Fruit fly (Drosophila melanogaster) whole organism, embryonic: ENCODE results near the gene CG18213.

Experiments used
- ATbp ChIP-seq: fragments of 200-800 bp; sonication (Bioruptor generic); optimal IDR thresholded peaks from 2 replicates; lab custom pipeline; 2017; ENCODE audit warnings: missing biosample characterization, mild to moderate bottlenecking, missing genetic modification characterization, missing genetic modification reagents
- BEAF-32 ChIP-seq: fragments of 200-800 bp; sonication (Bioruptor generic); optimal IDR thresholded peaks from 3 replicates; lab custom pipeline; 2017; ENCODE audit warnings: missing biosample characterization, missing genetic modification characterization, mild to moderate bottlenecking, moderate library complexity, missing genetic modification reagents
- CG10267 ChIP-seq: fragments of 200-800 bp; sonication (Bioruptor generic); optimal IDR thresholded peaks from 2 replicates; lab custom pipeline; 2018; ENCODE audit warnings: missing biosample characterization, mild to moderate bottlenecking, missing genetic modification characterization, moderate library complexity
- CG10431 ChIP-seq: fragments of 200-800 bp; sonication (Bioruptor generic); optimal IDR thresholded peaks from 3 replicates; lab custom pipeline; 2018; ENCODE audit warnings: missing biosample characterization, mild to moderate bottlenecking, missing genetic modification characterization
- CG12236 ChIP-seq: fragments of 200-800 bp; sonication (Bioruptor generic); optimal IDR thresholded peaks from 2 replicates; lab custom pipeline; 2016; ENCODE audit warnings: missing biosample characterization, missing genetic modification characterization
- CG12391 ChIP-seq: fragments of 200-800 bp; sonication (Bioruptor generic); optimal IDR thresholded peaks from 3 replicates; lab custom pipeline; 2018; ENCODE audit warnings: missing biosample characterization, mild to moderate bottlenecking, missing genetic modification characterization, moderate library complexity
- CG14710 ChIP-seq: fragments of 200-800 bp; sonication (Bioruptor generic); optimal IDR thresholded peaks from 3 replicates; lab custom pipeline; 2019; ENCODE audit warnings: missing biosample characterization, mild to moderate bottlenecking, missing genetic modification characterization, moderate library complexity
- CG15514 ChIP-seq: fragments of 200-800 bp; sonication (Bioruptor generic); optimal IDR thresholded peaks from 3 replicates; lab custom pipeline; 2017; ENCODE audit warnings: missing biosample characterization, missing genetic modification characterization, mild to moderate bottlenecking, moderate library complexity, missing genetic modification reagents
- CG18262 ChIP-seq: fragments of 200-800 bp; optimal IDR thresholded peaks from 3 replicates; lab custom pipeline; 2019; ENCODE audit warnings: missing biosample characterization, mild to moderate bottlenecking, missing genetic modification characterization, moderate library complexity
- CG18619 ChIP-seq: fragments of 200-800 bp; sonication (Bioruptor generic); optimal IDR thresholded peaks from 3 replicates; lab custom pipeline; 2017; ENCODE audit warnings: missing biosample characterization, mild to moderate bottlenecking, missing genetic modification characterization
- CG2116 ChIP-seq: fragments of 200-800 bp; sonication (Bioruptor generic); optimal IDR thresholded peaks from 3 replicates; lab custom pipeline; 2018; ENCODE audit warnings: missing biosample characterization, mild to moderate bottlenecking, missing genetic modification characterization
- CG2712 ChIP-seq: fragments of 200-800 bp; optimal IDR thresholded peaks from 3 replicates; lab custom pipeline; 2019; ENCODE audit warnings: missing biosample characterization, mild to moderate bottlenecking, missing genetic modification characterization, moderate library complexity
- CG30020 ChIP-seq: fragments of 200-800 bp; optimal IDR thresholded peaks from 2 replicates; lab custom pipeline; 2019; ENCODE audit warnings: missing biosample characterization, mild to moderate bottlenecking, missing genetic modification characterization, moderate library complexity
- CG3847 ChIP-seq: fragments of 200-800 bp; sonication (Bioruptor generic); IDR thresholded peaks from 2 replicates; pipeline ENCODE4 v1.3.6; 2022; ENCODE audit warnings: missing biosample characterization, missing genetic modification characterization
- CG4617 ChIP-seq: fragments of 200-800 bp; sonication (Bioruptor generic); optimal IDR thresholded peaks from 3 replicates; lab custom pipeline; 2016; ENCODE audit warnings: missing biosample characterization, missing genetic modification characterization, borderline replicate concordance
- CG4820 ChIP-seq: fragments of 200-800 bp; sonication (Bioruptor generic); optimal IDR thresholded peaks from 3 replicates; lab custom pipeline; 2016; ENCODE audit warnings: missing biosample characterization, missing genetic modification characterization
- CG7745 ChIP-seq: fragments of 200-800 bp; sonication (Bioruptor generic); optimal IDR thresholded peaks from 2 replicates; lab custom pipeline; 2018; ENCODE audit warnings: missing biosample characterization, mild to moderate bottlenecking, missing genetic modification characterization, moderate library complexity
- CG8924 ChIP-seq: fragments of 200-800 bp; optimal IDR thresholded peaks from 3 replicates; lab custom pipeline; 2019; ENCODE audit warnings: missing biosample characterization, mild to moderate bottlenecking, missing genetic modification characterization, moderate library complexity
- CG9797 ChIP-seq: fragments of 200-800 bp; sonication (Bioruptor generic); optimal IDR thresholded peaks from 3 replicates; lab custom pipeline; 2018; ENCODE audit warnings: missing biosample characterization, mild to moderate bottlenecking, missing genetic modification characterization
- CTCF ChIP-seq: fragments of 200-800 bp; sonication (Bioruptor generic); optimal IDR thresholded peaks from 2 replicates; lab custom pipeline; 2017; ENCODE audit warnings: missing biosample characterization, mild to moderate bottlenecking, missing genetic modification characterization, moderate library complexity
- Dp ChIP-seq: fragments of 200-800 bp; sonication (Bioruptor generic); optimal IDR thresholded peaks from 2 replicates; lab custom pipeline; 2018; ENCODE audit warnings: missing biosample characterization, mild to moderate bottlenecking, missing genetic modification characterization, moderate library complexity
- E2f2 ChIP-seq: fragments of 200-800 bp; sonication (Bioruptor generic); IDR thresholded peaks from 2 replicates; pipeline ENCODE4 v1.3.6; 2022; ENCODE audit warnings: missing biosample characterization, missing genetic modification characterization
- Oaz ChIP-seq: fragments of 200-800 bp; sonication (Bioruptor generic); IDR thresholded peaks from 2 replicates; pipeline ENCODE4 v1.3.6; 2022; ENCODE audit warnings: missing biosample characterization, missing genetic modification characterization
- Sin3A ChIP-seq: fragments of >200 bp; optimal IDR thresholded peaks from 2 replicates; lab custom pipeline; 2018
- Six4 ChIP-seq: fragments of 200-800 bp; sonication (Bioruptor generic); optimal IDR thresholded peaks from 2 replicates; lab custom pipeline; 2016; ENCODE audit warnings: missing biosample characterization, missing genetic modification characterization
- Xbp1 ChIP-seq: fragments of 200-800 bp; sonication (Bioruptor generic); optimal IDR thresholded peaks from 3 replicates; lab custom pipeline; 2016; ENCODE audit warnings: missing biosample characterization, mild to moderate bottlenecking, missing genetic modification characterization
- YL-1 ChIP-seq: fragments of 200-800 bp; sonication (Bioruptor generic); optimal IDR thresholded peaks from 3 replicates; lab custom pipeline; 2017; ENCODE audit warnings: missing biosample characterization, mild to moderate bottlenecking, missing genetic modification characterization
- al ChIP-seq: fragments of 200-800 bp; sonication (Bioruptor generic); IDR thresholded peaks from 2 replicates; pipeline ENCODE4 v1.3.6; 2022; ENCODE audit warnings: missing biosample characterization, missing genetic modification characterization
- amos ChIP-seq: fragments of 200-800 bp; sonication (Bioruptor generic); IDR thresholded peaks from 2 replicates; pipeline ENCODE4 v1.3.6; 2022; ENCODE audit warnings: missing biosample characterization, missing genetic modification characterization; ENCODE audit not compliant: partially characterized antibody
- bcd ChIP-seq: fragments of 200-800 bp; sonication (Bioruptor generic); optimal IDR thresholded peaks from 2 replicates; lab custom pipeline; 2017; ENCODE audit warnings: missing biosample characterization, mild to moderate bottlenecking, missing genetic modification characterization
- cato ChIP-seq: fragments of 200-800 bp; sonication (Bioruptor generic); optimal IDR thresholded peaks from 2 replicates; lab custom pipeline; 2016; ENCODE audit warnings: missing biosample characterization, missing genetic modification characterization, borderline replicate concordance
- chinmo ChIP-seq: fragments of 200-800 bp; sonication (Bioruptor generic); IDR thresholded peaks from 4 replicates; pipeline ENCODE4 v1.3.6; 2022; ENCODE audit warnings: missing biosample characterization, missing genetic modification characterization; ENCODE audit not compliant: partially characterized antibody
- crol ChIP-seq: fragments of 200-800 bp; sonication (Bioruptor generic); IDR thresholded peaks from 2 replicates; pipeline ENCODE4 v1.3.6; 2022; ENCODE audit warnings: missing biosample characterization, missing genetic modification characterization
- ewg ChIP-seq: fragments of 200-800 bp; sonication (Bioruptor generic); optimal IDR thresholded peaks from 3 replicates; lab custom pipeline; 2017; ENCODE audit warnings: mild to moderate bottlenecking, missing biosample characterization, missing genetic modification reagents, missing genetic modification characterization
- gcm2 ChIP-seq: fragments of 200-800 bp; sonication (Bioruptor generic); optimal IDR thresholded peaks from 2 replicates; lab custom pipeline; 2016; ENCODE audit warnings: missing biosample characterization, missing genetic modification characterization
- knrl ChIP-seq: fragments of 200-800 bp; sonication (Bioruptor generic); IDR thresholded peaks from 3 replicates; pipeline ENCODE4 v1.3.6; 2022; ENCODE audit warnings: missing biosample characterization, missing genetic modification characterization; ENCODE audit not compliant: partially characterized antibody
- mirr ChIP-seq: fragments of 200-800 bp; sonication (Bioruptor generic); optimal IDR thresholded peaks from 3 replicates; lab custom pipeline; 2018; ENCODE audit warnings: missing biosample characterization, mild to moderate bottlenecking, missing genetic modification characterization
- otp ChIP-seq: fragments of 200-800 bp; sonication (Bioruptor generic); IDR thresholded peaks from 3 replicates; pipeline ENCODE4, ENCODE4 v1.3.6; 2022; ENCODE audit warnings: missing biosample characterization, missing genetic modification characterization
- pzg ChIP-seq: fragments of 200-800 bp; sonication (Bioruptor generic); optimal IDR thresholded peaks from 3 replicates; lab custom pipeline; 2018; ENCODE audit warnings: missing biosample characterization, mild to moderate bottlenecking, missing genetic modification characterization, moderate library complexity
- sens ChIP-seq: fragments of 200-800 bp; sonication (Bioruptor generic); peaks from one replicate; lab custom pipeline; 2016; ENCODE audit warnings: missing biosample characterization, missing genetic modification characterization
- sim ChIP-seq: fragments of 200-800 bp; sonication (Bioruptor generic); IDR thresholded peaks from 2 replicates; pipeline ENCODE4 v1.3.6; 2022; ENCODE audit warnings: missing biosample characterization, missing genetic modification characterization
- slp2 ChIP-seq: fragments of 200-800 bp; sonication (Bioruptor generic); optimal IDR thresholded peaks from 2 replicates; lab custom pipeline; 2016; ENCODE audit warnings: missing biosample characterization, missing genetic modification characterization
- stwl ChIP-seq: fragments of 200-800 bp; sonication (Bioruptor generic); optimal IDR thresholded peaks from 3 replicates; lab custom pipeline; 2018; ENCODE audit warnings: missing biosample characterization, mild to moderate bottlenecking, missing genetic modification characterization, moderate library complexity
- tll ChIP-seq, 2 experiments: fragments of 200-800 bp in 1 of 2; fragments of >200 bp in 1 of 2; sonication (Bioruptor generic) in 1 of 2; optimal IDR thresholded peaks; 2 replicates each; lab custom pipeline; 2017 to 2019; ENCODE audit warnings: missing biosample characterization in 2 of 2, missing genetic modification characterization in 2 of 2, mild to moderate bottlenecking in 1 of 2, moderate library complexity in 1 of 2
- trem ChIP-seq: fragments of 200-800 bp; optimal IDR thresholded peaks from 3 replicates; lab custom pipeline; 2019; ENCODE audit warnings: missing biosample characterization, mild to moderate bottlenecking, missing genetic modification characterization, moderate library complexity
- unpg ChIP-seq: fragments of 200-800 bp; sonication (Bioruptor generic); optimal IDR thresholded peaks from 3 replicates; lab custom pipeline; 2018; ENCODE audit warnings: missing biosample characterization, mild to moderate bottlenecking, missing genetic modification characterization, moderate library complexity
- zen ChIP-seq: fragments of 200-800 bp; sonication (Bioruptor generic); optimal IDR thresholded peaks from 3 replicates; lab custom pipeline; 2018; ENCODE audit warnings: missing biosample characterization, mild to moderate bottlenecking, missing genetic modification characterization, moderate library complexity
- zfh2 ChIP-seq: fragments of 200-800 bp; sonication (Bioruptor generic); optimal IDR thresholded peaks from 2 replicates; lab custom pipeline; 2016; ENCODE audit warnings: missing biosample characterization, missing genetic modification characterization

Gene CG18213

DNA sequence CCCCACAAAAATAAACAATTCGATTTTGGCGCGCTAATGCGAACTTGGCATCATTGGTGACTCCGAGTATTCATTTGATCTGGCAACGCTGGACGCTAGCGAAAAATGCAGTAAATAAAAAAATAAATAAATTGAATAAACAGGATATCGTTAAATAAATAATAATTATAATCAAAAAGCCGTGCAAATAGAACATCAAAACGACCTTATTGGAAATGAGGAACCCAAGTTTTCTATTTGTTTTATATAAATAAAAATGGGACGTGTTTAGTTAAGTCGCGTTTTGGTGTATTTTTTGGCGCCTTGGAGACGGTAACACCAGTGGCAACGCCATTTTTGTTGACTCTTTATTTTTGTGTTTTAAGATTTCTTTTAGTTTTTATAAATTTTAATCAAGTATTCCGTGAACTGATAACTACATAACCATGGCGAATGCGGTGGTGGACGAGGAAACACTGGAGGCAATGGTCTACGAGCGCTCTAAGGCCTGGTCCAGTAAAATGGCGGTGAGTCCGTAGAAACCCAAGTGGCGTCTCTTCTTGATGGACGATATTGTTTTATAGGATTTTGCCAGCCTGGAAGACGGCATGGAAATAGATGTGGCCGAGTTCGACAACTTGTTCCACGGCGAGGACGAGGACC lies 48.1 kb upstream of the CG18213 start, which contains the start of gene cal1 (continued):
- TF ChIP-seq amos (GFP tag; lab: Robert Waterston, UW) = 0 out of 2 replicates have a peak, but pooled peaks have one; percentile 26
- peak; percentile 39 for TF ChIP-seq CG30020 (tag; lab: Kevin White, UChicago)
- TF ChIP-seq Oaz (GFP tag; lab: Robert Waterston, UW) = no peak
- peak; percentile 51 for TF ChIP-seq CG2712
- peak; percentile 97 for TF ChIP-seq E2f2 (GFP tag; lab: Robert Waterston, UW)
- peak; percentile 58 for TF ChIP-seq sens (GFP tag; lab: Kevin White, UChicago)
- peak; percentile 60 for TF ChIP-seq pzg (GFP tag; lab: Kevin White, UChicago)
- TF ChIP-seq mirr = no peak
- TF ChIP-seq stwl = peak; percentile 40
- peak; percentile 28 for TF ChIP-seq CG12391 (tag; lab: Kevin White, UChicago)
- peak; percentile 77 for TF ChIP-seq Sin3A (lab: Kevin White, UChicago)
- no peak for TF ChIP-seq bcd
- peak; percentile 84 for TF ChIP-seq CG14710
- no peak for TF ChIP-seq CG7745 (tag; lab: Kevin White, UChicago)
- TF ChIP-seq sim (GFP tag; lab: Robert Waterston, UW) = no peak
- TF ChIP-seq CG18262 = no peak
- TF ChIP-seq CG10267 (tag; lab: Kevin White, UChicago) = peak; percentile 64
- TF ChIP-seq tll (GFP tag; optimal IDR thresholded peaks at IDR 0.05; lab: Kevin White, UChicago) = peak in 1 of 2 experiments; percentile 77
- TF ChIP-seq CG8924 (tag; lab: Kevin White, UChicago) = peak; percentile 19
- peak; percentile 61 for TF ChIP-seq CG2116 (GFP tag; lab: Kevin White, UChicago)
- TF ChIP-seq CG3847 = peak; percentile 32; the same call in 1 of the 2 replicates
- peak; percentile 97 for TF ChIP-seq Dp (GFP tag; lab: Kevin White, UChicago)
- peak; percentile 52; the same call in 2 of the 3 replicates for TF ChIP-seq knrl (GFP tag; lab: Robert Waterston, UW)
- TF ChIP-seq YL-1 (GFP tag; lab: Kevin White, UChicago) = peak; percentile 73
- peak; percentile 51 for TF ChIP-seq CG4617 (GFP tag; lab: Kevin White, UChicago)
- TF ChIP-seq CG15514 (GFP tag; lab: Kevin White, UChicago) = peak; percentile 64
- TF ChIP-seq gcm2 (GFP tag; lab: Kevin White, UChicago) = no peak
- TF ChIP-seq Six4 = no peak
- TF ChIP-seq BEAF-32 (GFP tag; lab: Kevin White, UChicago) = peak; percentile 51
- TF ChIP-seq trem (tag; lab: Kevin White, UChicago) = peak; percentile 70
- peak; percentile 4 for TF ChIP-seq CTCF (GFP tag; lab: Kevin White, UChicago)
- TF ChIP-seq, all 482 proteins: peak for 38

DNA sequence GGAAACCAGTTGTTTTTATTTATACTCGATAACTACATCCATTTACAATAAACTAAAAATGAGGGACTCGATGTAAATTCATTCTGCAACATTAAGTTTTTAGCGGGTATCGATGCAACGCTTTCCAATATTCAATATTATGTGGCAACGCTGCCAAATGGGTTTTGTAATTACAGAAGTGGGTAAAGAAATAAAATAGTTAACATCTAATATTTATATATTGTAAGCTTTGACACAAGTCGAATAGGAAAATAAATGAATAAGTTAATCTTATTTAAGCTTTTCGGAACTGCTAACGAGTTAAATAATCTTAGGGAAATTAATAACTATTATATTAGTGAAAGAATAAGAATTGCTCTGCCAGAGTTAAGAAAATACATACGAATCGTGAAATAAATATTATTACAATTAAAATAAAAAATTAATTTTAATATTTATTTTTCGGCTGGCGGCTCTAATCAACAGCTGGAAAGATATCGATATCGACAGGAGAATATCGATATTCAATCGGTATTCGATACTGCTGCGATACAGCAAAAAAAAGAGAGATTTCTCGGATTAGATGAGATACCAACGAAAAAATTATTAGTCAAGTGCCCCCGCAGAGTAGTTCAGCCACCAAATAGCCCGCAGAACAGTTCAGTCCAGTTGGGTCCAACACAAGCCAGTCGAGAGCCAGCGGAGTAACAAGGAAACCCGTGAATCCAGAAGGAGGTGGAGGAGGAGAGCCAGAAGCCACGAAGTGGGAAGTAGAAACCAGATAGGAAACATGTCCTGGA lies 45.2 kb upstream of the CG18213 start, which contains the start of gene GckIII:
Gene GckIII (plus strand): TSS at position 485 of the 779 bp plus-strand sequence.
- TF ChIP-seq slp2 (no peak), zfh2 (GFP tag; lab: Kevin White, UChicago) (no peak), chinmo (GFP tag; lab: Robert Waterston, UW) (peak; percentile 74; the same call in 1 of the 4 replicates), CG12236 (GFP tag; lab: Kevin White, UChicago) (no peak), al (GFP tag; lab: Robert Waterston, UW) (no peak), crol (GFP tag; lab: Robert Waterston, UW) (no peak), unpg (GFP tag; lab: Kevin White, UChicago) (no peak), CG4820 (GFP tag; lab: Kevin White, UChicago) (no peak), Xbp1 (no peak), cato (no peak), CG18619 (GFP tag; lab: Kevin White, UChicago) (no peak), CG18262 (peak; percentile 19), CG10431 (no peak), zen (no peak), CG9797 (GFP tag; lab: Kevin White, UChicago) (no peak), ATbp (GFP tag; lab: Kevin White, UChicago) (no peak), otp (no peak), ewg (GFP tag; lab: Kevin White, UChicago) (no peak)
